Worm (Caenorhabditis elegans): Measurements from ENCODE around the gene srg-66.
"Not testable (repeated sequence)": the region's sequence is repeated elsewhere in the genome, so short reads cannot be mapped to it uniquely, and the experiment has no call there.

- not testable (repeated sequence) for TF ChIP-seq ztf-11 (tag; optimal IDR thresholded peaks at IDR 0.05); nhr-28 (tag; optimal IDR thresholded peaks at IDR 0.05); unc-120 (tag; optimal IDR thresholded peaks at IDR 0.05; ENCODE audit: poor library complexity, severe bottlenecking); sptf-1 (tag; optimal IDR thresholded peaks at IDR 0.05); nhr-76 (tag; optimal IDR thresholded peaks at IDR 0.05); nhr-12 (tag; optimal IDR thresholded peaks at IDR 0.05); drap-1 (GFP tag; optimal IDR thresholded peaks at IDR 0.05)
These were observed 13.7 kb downstream of the srg-66 start, which contains the start of gene ZC317.6 for ce11 chrV:5468489-5468888.

Data from whole organism, mixed stage, embryonic.